Worm (Caenorhabditis elegans): ENCODE measurements around the gene Y82E9BL.5.
A peak's percentile ranks its signal among the peaks of the same experiment; 100 is the strongest.

The Y82E9BL.5 gene

DNA sequence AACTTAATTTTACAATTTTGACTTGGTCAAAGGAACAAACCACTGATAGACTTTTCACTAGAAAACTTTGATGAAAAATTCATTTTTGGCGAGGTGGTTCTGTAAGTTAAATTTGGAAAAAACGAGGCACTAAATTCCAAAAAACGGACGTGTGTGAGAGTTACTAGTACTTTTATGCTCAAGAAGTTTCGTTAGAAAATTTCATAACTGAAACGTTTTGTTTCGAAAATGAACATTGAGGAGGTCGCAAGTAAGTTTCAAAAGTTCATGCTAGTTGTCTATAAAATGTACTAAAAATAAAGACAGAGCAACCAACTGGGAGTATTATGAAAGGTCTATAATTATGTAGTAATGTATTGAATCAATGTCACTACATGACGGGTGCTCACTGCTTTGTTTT is 44.3 kb upstream of the Y82E9BL.5 start, which contains the start of gene pals-17:
pals-17 (minus strand) TSS at position 101 of the 400 bp plus-strand sequence.
- TF ChIP-seq fkh-3 (tag; optimal IDR thresholded peaks at IDR 0.05) (no peak), rpc-1 (optimal IDR thresholded peaks at IDR 0.05) (no peak), rpc-1 (tag; optimal IDR thresholded peaks at IDR 0.05) (no peak), ztf-22 (GFP tag; optimal IDR thresholded peaks at IDR 0.05) (no peak)

DNA sequence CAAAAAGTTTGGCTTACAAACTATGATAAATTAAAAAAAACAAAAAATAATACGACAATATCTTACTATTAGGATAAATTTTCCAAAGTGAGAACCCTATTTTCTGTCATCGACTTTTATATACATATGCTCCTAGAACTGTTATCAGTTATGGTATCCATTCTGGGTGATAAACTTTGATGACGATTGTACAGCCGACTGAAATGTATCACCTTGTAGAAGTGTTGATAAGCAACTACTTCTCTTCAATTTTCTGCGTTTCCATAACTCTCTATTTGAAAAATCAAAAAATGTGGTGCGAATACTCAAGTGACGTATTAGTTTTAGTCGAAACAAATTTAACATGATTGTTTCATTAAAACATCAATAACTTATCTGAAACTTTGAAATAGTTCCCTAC is 42.5 kb upstream of the Y82E9BL.5 start:
- TF ChIP-seq egl-18 (GFP tag; IDR thresholded peaks at IDR 0.05) (no peak), madf-8 (GFP tag; conservative IDR thresholded peaks at IDR 0.05) (no peak), ceh-40 (GFP tag; IDR thresholded peaks at IDR 0.05) (no peak), mxl-1 (tag; optimal IDR thresholded peaks at IDR 0.05) (no peak), B0336.3 (GFP tag; IDR thresholded peaks at IDR 0.05) (no peak), nhr-80 (tag; optimal IDR thresholded peaks at IDR 0.05) (peak; percentile 78), ztf-26 (tag; optimal IDR thresholded peaks at IDR 0.05) (no peak)

DNA sequence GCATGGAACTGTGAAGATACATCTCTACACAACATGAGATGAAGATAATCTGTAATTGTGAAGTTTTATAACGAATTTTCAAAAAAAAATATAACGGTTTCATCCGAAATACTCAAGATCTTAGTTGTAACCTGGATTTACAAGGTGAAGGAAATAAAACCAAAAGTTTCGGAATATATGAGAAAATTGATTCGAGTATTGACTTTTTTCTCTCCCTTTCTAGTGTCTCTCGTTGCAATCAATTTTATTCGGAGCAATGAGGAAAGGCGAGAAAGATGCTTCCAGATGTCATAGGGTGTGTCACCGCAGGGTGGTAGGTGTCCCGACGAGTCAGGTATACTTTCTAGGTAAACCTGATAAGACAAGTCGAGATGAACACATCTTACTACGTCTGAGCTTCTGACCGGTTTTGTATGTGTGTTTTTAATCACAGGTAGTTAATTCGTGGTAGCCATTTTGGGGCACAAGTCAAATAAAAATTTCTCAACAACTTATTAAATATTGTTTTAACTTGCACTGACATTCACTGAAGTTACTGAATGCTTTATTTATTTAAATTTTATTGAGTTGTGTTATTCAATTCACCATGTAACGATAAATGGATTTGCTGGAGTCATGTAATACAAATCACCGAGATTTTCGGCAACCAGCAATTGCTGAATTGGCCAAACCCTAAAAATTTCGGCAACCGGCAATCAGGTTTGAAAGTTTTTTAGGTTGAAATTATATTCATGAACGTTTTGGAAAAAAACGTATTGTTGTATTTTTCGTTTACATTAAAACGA is 41.0 kb upstream of the Y82E9BL.5 start, which contains the start of gene pals-20:
pals-20 (minus strand) TSS at position 51 of the 785 bp plus-strand sequence.
- TF ChIP-seq nhr-80 (tag; optimal IDR thresholded peaks at IDR 0.05), result peak; percentile 48
- TF ChIP-seq snpc-3.4 (tag; optimal IDR thresholded peaks at IDR 0.05), result no peak

DNA sequence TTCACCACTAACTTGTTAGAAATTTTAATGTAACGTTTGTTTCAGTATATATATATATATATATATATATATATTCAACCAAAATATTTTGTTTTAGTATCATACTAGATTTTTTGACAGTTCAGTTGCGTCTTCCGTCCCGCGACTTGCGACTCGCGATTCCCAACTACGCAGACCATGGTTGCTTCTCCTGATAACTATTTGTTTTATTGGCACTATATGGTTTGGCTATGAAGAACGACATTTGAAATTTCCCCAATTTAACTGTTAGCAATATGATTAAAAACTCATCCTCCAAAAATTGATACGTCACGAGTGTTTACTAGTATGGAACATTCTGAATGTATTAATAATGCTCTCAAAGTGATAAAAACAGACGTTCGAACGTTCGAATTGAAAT is 37.3 kb upstream of the Y82E9BL.5 start:
- TF ChIP-seq nfya-2 (GFP tag; IDR thresholded peaks at IDR 0.05), result no peak
- TF ChIP-seq lag-1 (GFP tag; IDR thresholded peaks at IDR 0.05), result no peak
- TF ChIP-seq lin-54 (GFP tag; optimal IDR thresholded peaks at IDR 0.05), result no peak
- TF ChIP-seq nhr-80 (tag; optimal IDR thresholded peaks at IDR 0.05), result peak; percentile 20
- TF ChIP-seq nhr-27 (tag; optimal IDR thresholded peaks at IDR 0.05), result no peak

DNA sequence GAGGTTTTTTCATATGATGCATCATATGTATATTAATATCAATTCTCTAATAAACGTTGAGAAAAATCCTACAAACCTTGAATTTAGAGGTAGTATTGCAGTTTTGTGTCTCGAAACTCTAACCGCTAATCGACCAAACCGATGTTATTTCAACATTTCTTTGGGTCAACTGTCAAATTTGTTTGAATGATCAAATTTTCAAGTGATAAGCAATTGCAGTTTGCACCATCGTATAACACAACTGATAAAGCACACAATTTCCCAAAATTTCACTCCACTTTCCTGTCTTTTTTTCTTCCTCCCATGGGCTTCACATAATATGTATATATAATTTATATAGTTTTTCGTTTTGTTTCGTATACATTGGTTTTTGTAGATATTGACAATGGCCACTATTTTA is 36.7 kb upstream of the Y82E9BL.5 start, which contains the start of the genes fbxa-138 and Y82E9BR.5:
fbxa-138 (minus strand) TSS at position 161 of the 400 bp plus-strand sequence.
Y82E9BR.5 (plus strand) TSS at position 279 of the 400 bp plus-strand sequence.
- no peak for TF ChIP-seq B0336.3 (GFP tag; IDR thresholded peaks at IDR 0.05)
- peak; percentile 72 for TF ChIP-seq nhr-80 (tag; optimal IDR thresholded peaks at IDR 0.05)
- TF ChIP-seq lsy-27 (tag; optimal IDR thresholded peaks at IDR 0.05; ENCODE audit: borderline replicate concordance, insufficient read depth), result no peak

DNA sequence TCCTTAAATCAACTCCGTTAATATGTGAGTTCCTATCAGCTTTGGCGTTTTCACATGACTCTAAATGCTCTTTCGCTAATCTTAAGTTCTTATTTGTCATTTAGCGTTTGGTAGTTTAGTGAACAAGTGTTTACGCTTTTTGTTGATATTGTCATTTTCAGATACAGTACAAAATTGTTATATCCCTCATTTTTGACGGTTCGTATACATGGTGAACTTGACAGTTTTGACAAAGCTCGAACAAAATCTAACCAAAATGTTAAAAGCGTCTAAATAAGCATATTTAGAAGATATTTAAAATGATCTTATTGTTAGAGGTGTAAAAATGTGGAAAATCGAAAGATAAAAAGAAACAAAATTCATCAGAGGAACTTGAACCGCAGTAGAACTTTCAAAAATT is 36.0 kb upstream of the Y82E9BL.5 start:
- TF ChIP-seq Y56A3A.18 (GFP tag; IDR thresholded peaks at IDR 0.05) (no peak), nfya-2 (GFP tag; IDR thresholded peaks at IDR 0.05) (no peak), rpc-1 (optimal IDR thresholded peaks at IDR 0.05) (no peak), rpc-1 (tag; optimal IDR thresholded peaks at IDR 0.05) (no peak), attf-3 (GFP tag; conservative IDR thresholded peaks at IDR 0.05) (no peak), lag-1 (GFP tag; IDR thresholded peaks at IDR 0.05) (no peak), chd-7 (tag; optimal IDR thresholded peaks at IDR 0.05) (no peak), gei-17 (GFP tag; optimal IDR thresholded peaks at IDR 0.05) (no peak), ztf-22 (GFP tag; optimal IDR thresholded peaks at IDR 0.05) (no peak), nhr-27 (tag; optimal IDR thresholded peaks at IDR 0.05) (no peak), madf-3 (GFP tag; IDR thresholded peaks at IDR 0.05) (no peak), repo-1 (tag; optimal IDR thresholded peaks at IDR 0.05) (no peak), pha-4 (tag; optimal IDR thresholded peaks at IDR 0.05) (no peak), cebp-1 (GFP tag; IDR thresholded peaks at IDR 0.05) (no peak), cebp-1 (tag; optimal IDR thresholded peaks at IDR 0.05) (no peak), mxl-1 (tag; optimal IDR thresholded peaks at IDR 0.05) (no peak), lsy-27 (tag; optimal IDR thresholded peaks at IDR 0.05; ENCODE audit: borderline replicate concordance, insufficient read depth) (no peak), nhr-179 (tag; optimal IDR thresholded peaks at IDR 0.05) (no peak), madf-10 (tag; optimal IDR thresholded peaks at IDR 0.05) (no peak)

Data from whole organism, young adult.